Fruit fly (Drosophila melanogaster) whole organism, prepupa: Measurements from ENCODE around the gene Cyp4d20.

ENCODE experiments used
- CG11902 ChIP-seq: fragments of 200-800 bp; sonication (Bioruptor generic); optimal IDR thresholded peaks from 3 replicates; lab custom pipeline; 2016; ENCODE audit warnings: missing biosample characterization, missing genetic modification characterization
- CG3032 ChIP-seq: fragments of 200-800 bp; optimal IDR thresholded peaks from 2 replicates; lab custom pipeline; 2019; ENCODE audit warnings: missing biosample characterization, mild to moderate bottlenecking, missing genetic modification characterization, moderate library complexity
- CG6276 ChIP-seq: fragments of 200-800 bp; sonication (Bioruptor generic); optimal IDR thresholded peaks from 2 replicates; lab custom pipeline; 2017; ENCODE audit warnings: missing biosample characterization, mild to moderate bottlenecking, missing genetic modification characterization
- CG7368 ChIP-seq: fragments of 200-800 bp; sonication (Bioruptor generic); optimal IDR thresholded peaks from 3 replicates; lab custom pipeline; 2016; ENCODE audit warnings: missing biosample characterization, missing genetic modification characterization
- Sox102F ChIP-seq: fragments of 200-800 bp; sonication (Bioruptor generic); optimal IDR thresholded peaks from 2 replicates; lab custom pipeline; 2016; ENCODE audit warnings: missing biosample characterization, mild to moderate bottlenecking, missing genetic modification characterization
- cyc ChIP-seq: fragments of 200-800 bp; sonication (Bioruptor generic); optimal IDR thresholded peaks from 3 replicates; lab custom pipeline; 2016; ENCODE audit warnings: missing biosample characterization, missing genetic modification characterization
- lz ChIP-seq: fragments of 200-800 bp; sonication (Bioruptor generic); optimal IDR thresholded peaks from 3 replicates; lab custom pipeline; 2016; ENCODE audit warnings: missing biosample characterization, missing genetic modification characterization
- svp ChIP-seq: fragments of 200-800 bp; sonication (Bioruptor generic); peaks from one replicate; lab custom pipeline; 2016; ENCODE audit warnings: missing biosample characterization, missing genetic modification characterization

DNA sequence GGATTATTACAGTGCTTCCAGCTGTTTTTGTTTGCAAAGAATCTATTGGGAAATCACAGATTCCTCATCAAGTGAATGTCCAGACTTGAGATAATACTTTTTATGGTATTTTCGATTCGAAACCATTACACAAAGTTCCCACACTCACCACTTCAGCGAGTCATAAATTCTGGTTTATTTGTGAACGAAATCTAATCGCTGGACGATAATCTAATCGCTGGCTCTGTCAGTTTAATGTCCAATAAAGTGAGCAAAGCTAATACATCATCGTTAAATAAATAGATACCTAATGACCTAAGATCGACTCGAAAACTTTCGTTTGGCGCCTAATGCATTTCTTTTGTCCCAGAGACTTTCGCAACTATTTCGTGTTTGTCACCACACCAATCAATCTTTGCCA, 36.4 kb downstream of the Cyp4d20 start:
- TF ChIP-seq CG3032 (tag; lab: Kevin White, UChicago) (no peak), svp (GFP tag; lab: Kevin White, UChicago) (no peak), CG6276 (GFP tag; lab: Kevin White, UChicago) (no peak), Sox102F (GFP tag; lab: Kevin White, UChicago) (no peak), lz (GFP tag; lab: Kevin White, UChicago) (no peak), CG7368 (GFP tag; lab: Kevin White, UChicago) (no peak), cyc (GFP tag; lab: Kevin White, UChicago) (no peak), CG11902 (no peak)
